Worm (Caenorhabditis elegans) whole organism, L3 larva: Measurements from ENCODE around the gene C17B7.9.

Experiments used
- nhr-12 ChIP-seq: fragments of 150-350 bp; optimal IDR thresholded peaks from 2 replicates; lab custom pipeline; 2014; ENCODE audit warnings: missing biosample characterization, missing genetic modification characterization
- unc-62 ChIP-seq: fragments of 150-350 bp; sonication (generic microtip); optimal IDR thresholded peaks from 4 replicates; lab custom pipeline; 2014; ENCODE audit warnings: missing biosample characterization, missing genetic modification reagents, missing genetic modification characterization
- ztf-4 ChIP-seq: fragments of 150-350 bp; optimal IDR thresholded peaks from 2 replicates; lab custom pipeline; 2014; ENCODE audit warnings: missing biosample characterization, missing genetic modification characterization

DNA sequence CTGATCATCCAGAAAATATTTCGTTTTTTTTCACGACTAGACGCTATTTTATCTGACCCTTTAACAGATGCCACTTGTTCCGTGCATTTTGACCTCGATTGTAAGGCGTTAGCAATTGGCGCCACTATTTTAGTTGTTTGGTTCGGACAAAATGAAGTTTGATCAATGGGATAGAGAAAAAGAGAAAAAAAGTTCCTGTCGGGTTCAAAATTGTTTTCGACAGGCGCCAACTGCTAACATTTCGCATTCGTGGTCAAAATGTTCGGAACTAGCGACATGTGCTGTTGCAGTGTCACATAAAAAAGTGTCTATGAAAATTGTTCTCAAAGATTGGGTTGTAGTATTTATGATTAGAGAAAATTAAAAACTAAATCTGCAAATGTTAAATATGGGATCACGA, 15.6 kb upstream of the C17B7.9 start:
- TF ChIP-seq unc-62 (GFP tag; lab: Kevin White, UChicago) (no peak), nhr-12 (tag; lab: Kevin White, UChicago) (no peak), ztf-4 (no peak)
